Fruit fly (Drosophila melanogaster): ENCODE results near the gene Reph.

Reph gene

dm6 chr2L:3813255-3813875 lies 10.0 kb downstream of the Reph start, which contains the start of gene CG3407 (continued):
- TF ChIP-seq pnt (GFP tag; optimal IDR thresholded peaks at IDR 0.05) (peak; percentile 29), CG10431 (GFP tag; optimal IDR thresholded peaks at IDR 0.05) (no peak), Lhr (GFP tag; optimal IDR thresholded peaks at IDR 0.05) (peak; percentile 81), CG3163 (GFP tag; optimal IDR thresholded peaks at IDR 0.05) (peak; percentile 36), CG16813 (GFP tag; IDR thresholded peaks at IDR 0.05; ENCODE audit: partially characterized antibody) (peak; percentile 60), sim (GFP tag; IDR thresholded peaks at IDR 0.05) (no peak), hb (GFP tag; IDR thresholded peaks at IDR 0.05; ENCODE audit: partially characterized antibody) (no peak; the same call in 2 of the 3 replicates), dan (GFP tag; IDR thresholded peaks at IDR 0.05) (no peak), wor (GFP tag; IDR thresholded peaks at IDR 0.05) (no peak), CG34224 (GFP tag; IDR thresholded peaks at IDR 0.05; ENCODE audit: partially characterized antibody) (peak; percentile 80), br (optimal IDR thresholded peaks at IDR 0.05) (no peak), CG8089 (GFP tag; optimal IDR thresholded peaks at IDR 0.05) (peak; percentile 11), CG1647 (GFP tag; optimal IDR thresholded peaks at IDR 0.05) (peak; percentile 30), CG1832 (GFP tag; optimal IDR thresholded peaks at IDR 0.05) (no peak), CG6254 (GFP tag; optimal IDR thresholded peaks at IDR 0.05) (no peak), Nf-YC (tag; optimal IDR thresholded peaks at IDR 0.05) (peak; percentile 24), fd96Cb (tag; optimal IDR thresholded peaks at IDR 0.05) (no peak), CG4360 (GFP tag; IDR thresholded peaks at IDR 0.05) (peak; percentile 92), lab (GFP tag; optimal IDR thresholded peaks at IDR 0.05) (no peak), CG18599 (GFP tag; optimal IDR thresholded peaks at IDR 0.05) (no peak), Taf1 (GFP tag; IDR thresholded peaks at IDR 0.05) (no peak), Blimp-1 (GFP tag; optimal IDR thresholded peaks at IDR 0.05) (no peak), ham (GFP tag; IDR thresholded peaks at IDR 0.05) (no peak), CG34422 (GFP tag; IDR thresholded peaks at IDR 0.05) (peak; percentile 69), Xrp1 (GFP tag; IDR thresholded peaks at IDR 0.05) (no peak), pum (GFP tag; optimal IDR thresholded peaks at IDR 0.05) (peak; percentile 30), ara (GFP tag; IDR thresholded peaks at IDR 0.05) (no peak), CG5180 (GFP tag; optimal IDR thresholded peaks at IDR 0.05) (no peak), vnd (GFP tag; IDR thresholded peaks at IDR 0.05; ENCODE audit: partially characterized antibody) (peak; percentile 60; the same call in 2 of the 3 replicates), bsh (GFP tag; optimal IDR thresholded peaks at IDR 0.05) (peak in 1 of 2 experiments; percentile 24), Atf-2 (GFP tag; optimal IDR thresholded peaks at IDR 0.05) (peak; percentile 16), Poxn (GFP tag; IDR thresholded peaks at IDR 0.05) (no peak), yki (optimal IDR thresholded peaks at IDR 0.05) (no peak), CG12391 (tag; optimal IDR thresholded peaks at IDR 0.05) (peak; percentile 56), lov (optimal IDR thresholded peaks at IDR 0.05) (no peak), lov (GFP tag; IDR thresholded peaks at IDR 0.05) (no peak), CG17328 (GFP tag; IDR thresholded peaks at IDR 0.05) (no peak), CG14050 (GFP tag; IDR thresholded peaks at IDR 0.05) (no peak), crp (GFP tag; optimal IDR thresholded peaks at IDR 0.05) (peak; percentile 54 to 90), CG18764 (GFP tag; optimal IDR thresholded peaks at IDR 0.05) (no peak), odd (GFP tag; optimal IDR thresholded peaks at IDR 0.05) (no peak), Fer2 (tag; optimal IDR thresholded peaks at IDR 0.05) (no peak), CG7745 (tag; optimal IDR thresholded peaks at IDR 0.05) (no peak), ap (GFP tag; IDR thresholded peaks at IDR 0.05) (no peak), CG15479 (GFP tag; optimal IDR thresholded peaks at IDR 0.05) (no peak), tup (GFP tag; optimal IDR thresholded peaks at IDR 0.05) (no peak), pan (optimal IDR thresholded peaks at IDR 0.05) (no peak), pan (GFP tag; optimal IDR thresholded peaks at IDR 0.05 in 1 of 2, IDR thresholded peaks at IDR 0.05 in 1 of 2) (peak in 1 of 2 experiments; percentile 33), CG1602 (GFP tag; optimal IDR thresholded peaks at IDR 0.05) (peak; percentile 8), CG9797 (GFP tag; optimal IDR thresholded peaks at IDR 0.05) (peak; percentile 5), CG8944 (GFP tag; optimal IDR thresholded peaks at IDR 0.05) (peak; percentile 53)
